Fruit fly (Drosophila melanogaster): ENCODE data around the gene CG13045.
A peak's percentile ranks its signal among the peaks of the same experiment; 100 is the strongest.

The CG13045 gene

dm6 chr3L:16328207-16328891 lies 37.6 kb upstream of the CG13045 start, which contains the start of gene CG13058 (continued):
- TF ChIP-seq btn (GFP tag; optimal IDR thresholded peaks at IDR 0.05) (no peak), CG8944 (GFP tag; optimal IDR thresholded peaks at IDR 0.05) (peak; percentile 36), croc (GFP tag; conservative IDR thresholded peaks at IDR 0.05) (no peak), ash1 (GFP tag; optimal IDR thresholded peaks at IDR 0.05) (no peak), CG32772 (GFP tag; IDR thresholded peaks at IDR 0.05) (no peak), dmrt99B (tag; optimal IDR thresholded peaks at IDR 0.05) (peak; percentile 77), CG4854 (GFP tag; optimal IDR thresholded peaks at IDR 0.05) (no peak), CG11560 (tag; IDR thresholded peaks at IDR 0.05) (0 out of 3 replicates have a peak, but pooled peaks have one; percentile 41), CG4404 (GFP tag; IDR thresholded peaks at IDR 0.05) (no peak), fd3F (GFP tag; optimal IDR thresholded peaks at IDR 0.05) (peak; percentile 72), CG7556 (GFP tag; optimal IDR thresholded peaks at IDR 0.05) (peak; percentile 69), CG43689 (GFP tag; IDR thresholded peaks at IDR 0.05) (peak; percentile 52; the same call in 1 of the 2 replicates), gsb-n (tag; optimal IDR thresholded peaks at IDR 0.05) (no peak), nerfin-2 (GFP tag; IDR thresholded peaks at IDR 0.05; ENCODE audit: partially characterized antibody) (no peak), HmgD (GFP tag; optimal IDR thresholded peaks at IDR 0.05) (no peak), cato (GFP tag; optimal IDR thresholded peaks at IDR 0.05; ENCODE audit: borderline replicate concordance) (no peak), CG15011 (GFP tag; optimal IDR thresholded peaks at IDR 0.05) (peak; percentile 13), ara (GFP tag; IDR thresholded peaks at IDR 0.05) (no peak), odd (GFP tag; optimal IDR thresholded peaks at IDR 0.05) (peak; percentile 64), prd (optimal IDR thresholded peaks at IDR 0.05) (no peak), prd (GFP tag; IDR thresholded peaks at IDR 0.05) (no peak; the same call in 2 of the 3 replicates), CG13894 (tag; optimal IDR thresholded peaks at IDR 0.05) (peak; percentile 53), gem (tag; optimal IDR thresholded peaks at IDR 0.05) (peak; percentile 80), dm (GFP tag; optimal IDR thresholded peaks at IDR 0.05) (peak; percentile 45), CG42726 (GFP tag; IDR thresholded peaks at IDR 0.05; ENCODE audit: partially characterized antibody) (no peak), CG18599 (GFP tag; optimal IDR thresholded peaks at IDR 0.05) (peak; percentile 78), CG2120 (GFP tag; optimal IDR thresholded peaks at IDR 0.05) (peak; percentile 77), CG4820 (GFP tag; optimal IDR thresholded peaks at IDR 0.05) (peak; percentile 57), CG11695 (GFP tag; IDR thresholded peaks at IDR 0.05) (peak; percentile 67), CG8388 (GFP tag; optimal IDR thresholded peaks at IDR 0.05) (no peak), CG16815 (GFP tag; optimal IDR thresholded peaks at IDR 0.05) (peak; percentile 17), lilli (GFP tag; optimal IDR thresholded peaks at IDR 0.05) (peak; percentile 68), CG2712 (tag; optimal IDR thresholded peaks at IDR 0.05) (no peak), MESR4 (GFP tag; optimal IDR thresholded peaks at IDR 0.05) (no peak), crp (GFP tag; optimal IDR thresholded peaks at IDR 0.05) (peak in 1 of 2 experiments; percentile 15), corto (GFP tag; optimal IDR thresholded peaks at IDR 0.05) (no peak), Hmx (GFP tag; optimal IDR thresholded peaks at IDR 0.05) (no peak), shn (GFP tag; optimal IDR thresholded peaks at IDR 0.05) (peak; percentile 4), CG11723 (GFP tag; optimal IDR thresholded peaks at IDR 0.05) (peak; percentile 24), grn (GFP tag; optimal IDR thresholded peaks at IDR 0.05) (no peak), NfI (GFP tag; optimal IDR thresholded peaks at IDR 0.05) (peak; percentile 67), CrebB (tag; optimal IDR thresholded peaks at IDR 0.05) (peak; percentile 31), Poxn (GFP tag; IDR thresholded peaks at IDR 0.05) (no peak), ERR (GFP tag; optimal IDR thresholded peaks at IDR 0.05) (no peak), ap (GFP tag; IDR thresholded peaks at IDR 0.05) (peak; percentile 59), Hr78 (GFP tag; optimal IDR thresholded peaks at IDR 0.05) (no peak), oc (tag; optimal IDR thresholded peaks at IDR 0.05) (no peak), bbx (GFP tag; IDR thresholded peaks at IDR 0.05; ENCODE audit: partially characterized antibody) (no peak), ken (GFP tag; IDR thresholded peaks at IDR 0.05) (0 out of 3 replicates have a peak, but pooled peaks have one; percentile 36)

All from whole organism, embryonic.